Fruit fly (Drosophila melanogaster): ENCODE results near the gene Vml.

Vml gene

dm6 chrX:2303771-2304513 lies 28.3 kb downstream of the Vml start (continued):
- TF ChIP-seq CG31388 (GFP tag; optimal IDR thresholded peaks at IDR 0.05) (peak; percentile 13), corto (GFP tag; optimal IDR thresholded peaks at IDR 0.05) (peak; percentile 15), CG11247 (GFP tag; IDR thresholded peaks at IDR 0.05) (peak; percentile 55; the same call in 1 of the 2 replicates), CG6254 (GFP tag; optimal IDR thresholded peaks at IDR 0.05) (peak; percentile 72), gt (GFP tag; IDR thresholded peaks at IDR 0.05) (peak; percentile 38; the same call in 1 of the 2 replicates), cad (GFP tag; optimal IDR thresholded peaks at IDR 0.05) (no peak), Dbx (GFP tag; IDR thresholded peaks at IDR 0.05) (peak; percentile 85), CG10543 (GFP tag; optimal IDR thresholded peaks at IDR 0.05) (peak; percentile 91), jumu (GFP tag; optimal IDR thresholded peaks at IDR 0.05) (peak; percentile 93), CG17359 (tag; optimal IDR thresholded peaks at IDR 0.05) (peak; percentile 86), CG4404 (GFP tag; IDR thresholded peaks at IDR 0.05) (peak; percentile 79), CoRest (tag; optimal IDR thresholded peaks at IDR 0.05) (peak; percentile 90), CG12391 (tag; optimal IDR thresholded peaks at IDR 0.05) (peak; percentile 89), ttk (GFP tag; IDR thresholded peaks at IDR 0.05) (peak; percentile 77), en (GFP tag; optimal IDR thresholded peaks at IDR 0.05) (peak; percentile 64), Eip74EF (GFP tag; optimal IDR thresholded peaks at IDR 0.05) (peak in 1 of 2 experiments; percentile 87), CG9876 (GFP tag; optimal IDR thresholded peaks at IDR 0.05) (peak; percentile 83), gsb-n (tag; optimal IDR thresholded peaks at IDR 0.05) (peak; percentile 86), Hmx (GFP tag; optimal IDR thresholded peaks at IDR 0.05) (peak; percentile 3), sisA (GFP tag; IDR thresholded peaks at IDR 0.05) (peak; percentile 86), chif (GFP tag; optimal IDR thresholded peaks at IDR 0.05) (peak; percentile 90), ERR (GFP tag; optimal IDR thresholded peaks at IDR 0.05) (peak; percentile 84), Fer3 (tag; optimal IDR thresholded peaks at IDR 0.05) (peak; percentile 83), ftz-f1 (GFP tag; optimal IDR thresholded peaks at IDR 0.05) (peak; percentile 73), grau (tag; optimal IDR thresholded peaks at IDR 0.05) (peak; percentile 90), gem (tag; optimal IDR thresholded peaks at IDR 0.05) (peak; percentile 92), CG3726 (GFP tag; IDR thresholded peaks at IDR 0.05) (peak; percentile 67; the same call in 2 of the 3 replicates), CG4617 (GFP tag; optimal IDR thresholded peaks at IDR 0.05; ENCODE audit: borderline replicate concordance) (peak; percentile 67), bcd (GFP tag; optimal IDR thresholded peaks at IDR 0.05) (peak; percentile 87), CG16815 (GFP tag; optimal IDR thresholded peaks at IDR 0.05) (peak; percentile 88), Side (GFP tag; optimal IDR thresholded peaks at IDR 0.05) (peak; percentile 89), Xbp1 (GFP tag; optimal IDR thresholded peaks at IDR 0.05) (peak; percentile 90), bbx (GFP tag; IDR thresholded peaks at IDR 0.05; ENCODE audit: partially characterized antibody) (no peak), crol (GFP tag; IDR thresholded peaks at IDR 0.05) (peak; percentile 95), lab (GFP tag; optimal IDR thresholded peaks at IDR 0.05) (peak; percentile 94), btn (GFP tag; optimal IDR thresholded peaks at IDR 0.05) (peak; percentile 90), CG3995 (GFP tag; optimal IDR thresholded peaks at IDR 0.05) (peak; percentile 55), CG7786 (GFP tag; optimal IDR thresholded peaks at IDR 0.05) (peak; percentile 96), gcm (GFP tag; optimal IDR thresholded peaks at IDR 0.05) (peak; percentile 83), Dip3 (GFP tag; optimal IDR thresholded peaks at IDR 0.05) (peak; percentile 89), maf-S (GFP tag; optimal IDR thresholded peaks at IDR 0.05) (peak; percentile 86), Gsc (GFP tag; IDR thresholded peaks at IDR 0.05) (peak; percentile 54; the same call in 1 of the 2 replicates), Fer2 (tag; optimal IDR thresholded peaks at IDR 0.05) (peak; percentile 60), gce (GFP tag; IDR thresholded peaks at IDR 0.05) (no peak), CG6654 (GFP tag; optimal IDR thresholded peaks at IDR 0.05) (peak; percentile 55), pita (GFP tag; optimal IDR thresholded peaks at IDR 0.05) (no peak), eyg (GFP tag; optimal IDR thresholded peaks at IDR 0.05) (peak; percentile 84), Atf-2 (GFP tag; optimal IDR thresholded peaks at IDR 0.05) (peak; percentile 89), tna (GFP tag; IDR thresholded peaks at IDR 0.05; ENCODE audit: partially characterized antibody) (no peak)

Measured in whole organism, embryonic.